Fruit fly (Drosophila melanogaster) whole organism, embryonic: Measurements from ENCODE around the gene Rlb1.

Experiments
- Aef1 ChIP-seq: fragments of 200-800 bp; sonication (Bioruptor generic); IDR thresholded peaks from 3 replicates; pipeline ENCODE4 v1.3.6; 2022; ENCODE audit warnings: missing biosample characterization, missing genetic modification characterization
- Bdp1 ChIP-seq: fragments of 200-800 bp; sonication (Bioruptor generic); optimal IDR thresholded peaks from 3 replicates; lab custom pipeline; 2016; ENCODE audit warnings: missing biosample characterization, missing genetic modification characterization
- CG10366 ChIP-seq: fragments of 200-800 bp; sonication (Bioruptor generic); IDR thresholded peaks from 2 replicates; pipeline ENCODE4 v1.3.6; 2022; ENCODE audit warnings: missing biosample characterization, missing genetic modification characterization
- CG10565 ChIP-seq: fragments of 200-800 bp; sonication (Bioruptor generic); optimal IDR thresholded peaks from 3 replicates; lab custom pipeline; 2016; ENCODE audit warnings: missing biosample characterization, mild to moderate bottlenecking, missing genetic modification characterization
- CG12236 ChIP-seq: fragments of 200-800 bp; sonication (Bioruptor generic); optimal IDR thresholded peaks from 2 replicates; lab custom pipeline; 2016; ENCODE audit warnings: missing biosample characterization, missing genetic modification characterization
- CG12659 ChIP-seq: fragments of 200-800 bp; sonication (Bioruptor generic); optimal IDR thresholded peaks from 3 replicates; lab custom pipeline; 2017; ENCODE audit warnings: mild to moderate bottlenecking, missing biosample characterization, missing genetic modification reagents, missing genetic modification characterization
- CG13123 ChIP-seq: fragments of 200-800 bp; sonication (Bioruptor generic); optimal IDR thresholded peaks from 2 replicates; lab custom pipeline; 2016; ENCODE audit warnings: missing biosample characterization, missing genetic modification characterization
- CG14014 ChIP-seq: fragments of 200-800 bp; sonication (Bioruptor generic); IDR thresholded peaks from 2 replicates; pipeline ENCODE4 v1.3.6; 2022; ENCODE audit warnings: missing biosample characterization, missing genetic modification characterization
- CG14441 ChIP-seq: fragments of 200-800 bp; sonication (Bioruptor generic); IDR thresholded peaks from 2 replicates; pipeline ENCODE4 v1.3.6; 2022; ENCODE audit warnings: missing biosample characterization, missing genetic modification characterization
- CG17186 ChIP-seq: fragments of 200-800 bp; sonication (Bioruptor generic); optimal IDR thresholded peaks from 3 replicates; lab custom pipeline; 2017; ENCODE audit warnings: missing biosample characterization, missing genetic modification reagents, missing genetic modification characterization
- CG17802 ChIP-seq: fragments of 200-800 bp; sonication (Bioruptor generic); optimal IDR thresholded peaks from 2 replicates; lab custom pipeline; 2018; ENCODE audit warnings: missing biosample characterization, mild to moderate bottlenecking, missing genetic modification characterization, moderate library complexity
- CG2129 ChIP-seq: fragments of 200-800 bp; sonication (Bioruptor generic); IDR thresholded peaks from 2 replicates; pipeline ENCODE4 v1.3.6; 2022; ENCODE audit warnings: missing biosample characterization, missing genetic modification characterization; ENCODE audit not compliant: partially characterized antibody
- CG33557 ChIP-seq: fragments of 200-800 bp; sonication (Bioruptor generic); optimal IDR thresholded peaks from 2 replicates; lab custom pipeline; 2019; ENCODE audit warnings: missing biosample characterization, mild to moderate bottlenecking, missing genetic modification characterization, moderate library complexity
- CG34224 ChIP-seq: fragments of 200-800 bp; sonication (Bioruptor generic); IDR thresholded peaks from 3 replicates; pipeline ENCODE4 v1.3.6; 2022; ENCODE audit warnings: missing biosample characterization, missing genetic modification characterization; ENCODE audit not compliant: partially characterized antibody
- CG34422 ChIP-seq: fragments of 200-800 bp; sonication (Bioruptor generic); IDR thresholded peaks from 3 replicates; pipeline ENCODE4 v1.3.6; 2022; ENCODE audit warnings: missing biosample characterization, missing genetic modification characterization
- CG4282 ChIP-seq: fragments of 200-800 bp; sonication (Bioruptor generic); optimal IDR thresholded peaks from 2 replicates; lab custom pipeline; 2016; ENCODE audit warnings: missing biosample characterization, missing genetic modification characterization
- CG6654 ChIP-seq: fragments of 200-800 bp; sonication (Bioruptor generic); optimal IDR thresholded peaks from 2 replicates; lab custom pipeline; 2017; ENCODE audit warnings: missing biosample characterization, mild to moderate bottlenecking, missing genetic modification characterization
- CG7786 ChIP-seq: fragments of 200-800 bp; sonication (Bioruptor generic); optimal IDR thresholded peaks from 2 replicates; lab custom pipeline; 2016; ENCODE audit warnings: missing biosample characterization, missing genetic modification characterization
- CG8359 ChIP-seq: fragments of 200-800 bp; sonication (Bioruptor generic); optimal IDR thresholded peaks from 2 replicates; lab custom pipeline; 2017; ENCODE audit warnings: missing biosample characterization, mild to moderate bottlenecking, missing genetic modification characterization, borderline replicate concordance
- CG8765 ChIP-seq: fragments of 200-800 bp; sonication (Bioruptor generic); IDR thresholded peaks from 2 replicates; pipeline ENCODE4 v1.3.6; 2022; ENCODE audit warnings: missing biosample characterization, missing genetic modification characterization
- CkIIα-i1 ChIP-seq: fragments of 200-800 bp; sonication (Bioruptor generic); IDR thresholded peaks from 2 replicates; pipeline ENCODE4 v1.3.6; 2022; ENCODE audit warnings: missing biosample characterization, missing genetic modification characterization
- D19A ChIP-seq: fragments of 200-800 bp; optimal IDR thresholded peaks from 3 replicates; lab custom pipeline; 2019; ENCODE audit warnings: missing biosample characterization, mild to moderate bottlenecking, missing genetic modification characterization, moderate library complexity
- Dip3 ChIP-seq: fragments of 200-800 bp; sonication (Bioruptor generic); optimal IDR thresholded peaks from 3 replicates; lab custom pipeline; 2016; ENCODE audit warnings: missing biosample characterization, missing genetic modification characterization
- H2.0 ChIP-seq: fragments of 200-800 bp; sonication (Bioruptor generic); IDR thresholded peaks from 2 replicates; pipeline ENCODE4 v1.3.6; 2022; ENCODE audit warnings: missing biosample characterization, missing genetic modification characterization
- HLH4C ChIP-seq: fragments of 200-800 bp; sonication (Bioruptor generic); IDR thresholded peaks from 3 replicates; pipeline ENCODE4 v1.3.6; 2022; ENCODE audit warnings: missing biosample characterization, missing genetic modification characterization; ENCODE audit not compliant: partially characterized antibody
- HmgD ChIP-seq: fragments of 200-800 bp; sonication (Bioruptor generic); optimal IDR thresholded peaks from 3 replicates; lab custom pipeline; 2016; ENCODE audit warnings: missing biosample characterization, missing genetic modification characterization
- Hr3 ChIP-seq: fragments of 200-800 bp; sonication (Bioruptor generic); optimal IDR thresholded peaks from 3 replicates; lab custom pipeline; 2016; ENCODE audit warnings: missing biosample characterization, missing genetic modification characterization
- Poxn ChIP-seq: fragments of 200-800 bp; sonication (Bioruptor generic); IDR thresholded peaks from 2 replicates; pipeline ENCODE4 v1.3.6; 2022; ENCODE audit warnings: missing biosample characterization, missing genetic modification characterization
- Spps ChIP-seq: fragments of 200-800 bp; sonication (Bioruptor generic); optimal IDR thresholded peaks from 2 replicates; lab custom pipeline; 2018; ENCODE audit warnings: missing biosample characterization, mild to moderate bottlenecking, missing genetic modification characterization
- Xrp1 ChIP-seq: fragments of 200-800 bp; sonication (Bioruptor generic); IDR thresholded peaks from 2 replicates; pipeline ENCODE4 v1.3.6; 2022; ENCODE audit warnings: missing biosample characterization, missing genetic modification characterization
- ap ChIP-seq: fragments of 200-800 bp; sonication (Bioruptor generic); IDR thresholded peaks from 2 replicates; pipeline ENCODE4 v1.3.6; 2022; ENCODE audit warnings: missing biosample characterization, missing genetic modification characterization
- bowl ChIP-seq: fragments of 200-800 bp; sonication (Bioruptor generic); IDR thresholded peaks from 2 replicates; pipeline ENCODE4 v1.3.6; 2022; ENCODE audit warnings: missing biosample characterization, missing genetic modification characterization
- cato ChIP-seq: fragments of 200-800 bp; sonication (Bioruptor generic); optimal IDR thresholded peaks from 2 replicates; lab custom pipeline; 2016; ENCODE audit warnings: missing biosample characterization, missing genetic modification characterization, borderline replicate concordance
- chn ChIP-seq: fragments of 200-800 bp; sonication (Bioruptor generic); optimal IDR thresholded peaks from 2 replicates; lab custom pipeline; 2016; ENCODE audit warnings: missing biosample characterization, missing genetic modification characterization
- da ChIP-seq: fragments of 200-800 bp; sonication (Bioruptor generic); optimal IDR thresholded peaks from 2 replicates; lab custom pipeline; 2016; ENCODE audit warnings: missing biosample characterization, missing genetic modification characterization
- gce ChIP-seq: fragments of 200-800 bp; sonication (Bioruptor generic); IDR thresholded peaks from 3 replicates; pipeline ENCODE4 v1.3.6; 2022; ENCODE audit warnings: missing biosample characterization, missing genetic modification characterization
- gfzf ChIP-seq: fragments of 200-800 bp; sonication (Bioruptor generic); optimal IDR thresholded peaks from 2 replicates; lab custom pipeline; 2016; ENCODE audit warnings: missing biosample characterization, mild to moderate bottlenecking, missing genetic modification characterization, moderate library complexity
- grn ChIP-seq: fragments of 200-800 bp; sonication (Bioruptor generic); optimal IDR thresholded peaks from 3 replicates; lab custom pipeline; 2017; ENCODE audit warnings: missing biosample characterization, missing genetic modification characterization
- hth ChIP-seq: fragments of >200 bp; optimal IDR thresholded peaks from 2 replicates; lab custom pipeline; 2017; ENCODE audit warnings: inconsistent platforms
- insv ChIP-seq, 2 experiments: fragments of 200-800 bp; sonication (Bioruptor generic); optimal IDR thresholded peaks; 3 replicates each; lab custom pipeline; 2016 to 2018; ENCODE audit warnings: missing biosample characterization in 2 of 2, missing genetic modification characterization in 2 of 2
- mam ChIP-seq: fragments of 200-800 bp; sonication (Bioruptor generic); optimal IDR thresholded peaks from 3 replicates; lab custom pipeline; 2016; ENCODE audit warnings: missing biosample characterization, missing genetic modification characterization
- mld ChIP-seq: fragments of 200-800 bp; sonication (Bioruptor generic); IDR thresholded peaks from 3 replicates; pipeline ENCODE4 v1.3.6; 2022; ENCODE audit warnings: missing biosample characterization, missing genetic modification characterization; ENCODE audit not compliant: partially characterized antibody
- nerfin-2 ChIP-seq: fragments of 200-800 bp; sonication (Bioruptor generic); IDR thresholded peaks from 2 replicates; pipeline ENCODE4 v1.3.6; 2022; ENCODE audit warnings: missing biosample characterization, missing genetic modification characterization; ENCODE audit not compliant: partially characterized antibody
- peb ChIP-seq: fragments of 200-800 bp; sonication (Bioruptor generic); IDR thresholded peaks from 2 replicates; pipeline ENCODE4 v1.3.6; 2022; ENCODE audit warnings: missing biosample characterization, missing genetic modification characterization
- ranshi ChIP-seq: fragments of 200-800 bp; sonication (Bioruptor generic); IDR thresholded peaks from 2 replicates; pipeline ENCODE4 v1.3.6; 2022; ENCODE audit warnings: missing biosample characterization, missing genetic modification characterization
- sc ChIP-seq, 3 experiments: fragments of >200 bp in 2 of 3; fragments of 200-800 bp in 1 of 3; sonication (Bioruptor generic) in 1 of 3; optimal IDR thresholded peaks; 2 replicates in 2 of 3; 3 replicates in 1 of 3; lab custom pipeline; 2017; ENCODE audit warnings: mild to moderate bottlenecking in 1 of 3, missing biosample characterization in 1 of 3, missing genetic modification characterization in 1 of 3, missing genetic modification reagents in 1 of 3
- slou ChIP-seq: fragments of 200-800 bp; sonication (Bioruptor generic); optimal IDR thresholded peaks from 3 replicates; lab custom pipeline; 2016; ENCODE audit warnings: missing biosample characterization, missing genetic modification characterization
- tap ChIP-seq: fragments of 200-800 bp; optimal IDR thresholded peaks from 3 replicates; lab custom pipeline; 2019; ENCODE audit warnings: missing biosample characterization, mild to moderate bottlenecking, missing genetic modification characterization, moderate library complexity
- tgo ChIP-seq: fragments of 200-800 bp; sonication (Bioruptor generic); IDR thresholded peaks from 3 replicates; pipeline ENCODE4 v1.3.6; 2022; ENCODE audit warnings: missing biosample characterization, missing genetic modification characterization
- tup ChIP-seq: fragments of 200-800 bp; sonication (Bioruptor generic); optimal IDR thresholded peaks from 2 replicates; lab custom pipeline; 2016; ENCODE audit warnings: missing biosample characterization, mild to moderate bottlenecking, missing genetic modification characterization, moderate library complexity
- vvl ChIP-seq: fragments of 200-800 bp; sonication (Bioruptor generic); IDR thresholded peaks from 2 replicates; pipeline ENCODE4 v1.3.6; 2022; ENCODE audit warnings: missing biosample characterization, missing genetic modification characterization

Rlb1 gene

DNA sequence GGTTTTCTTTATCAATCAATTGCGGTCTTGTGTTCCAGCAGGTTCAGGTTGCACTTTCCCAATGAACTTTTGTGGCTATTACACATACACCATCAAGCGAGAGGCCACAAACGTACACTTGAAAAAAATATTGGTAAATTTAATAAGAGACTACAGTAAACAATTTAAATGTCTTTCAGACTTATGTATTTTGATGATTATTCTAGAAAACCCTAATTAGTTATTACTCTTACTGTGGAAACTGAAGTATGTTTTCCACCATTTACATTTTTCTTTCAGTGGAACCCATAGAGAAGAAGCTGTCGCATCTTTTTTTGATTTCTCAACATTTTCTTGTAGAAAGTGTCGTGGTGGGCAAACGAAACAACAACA, 21.0 kb downstream of the Rlb1 start (continued):
- TF ChIP-seq mam (GFP tag; lab: Kevin White, UChicago) (peak; percentile 87), tgo (GFP tag; lab: Robert Waterston, UW) (peak; percentile 91), CG33557 (GFP tag; lab: Kevin White, UChicago) (peak; percentile 64), CG8359 (GFP tag; lab: Kevin White, UChicago) (peak; percentile 83), tup (peak; percentile 53), H2.0 (GFP tag; lab: Robert Waterston, UW) (peak; percentile 93), chn (GFP tag; lab: Kevin White, UChicago) (peak; percentile 88), sc (optimal IDR thresholded peaks at IDR 0.05; lab: Kevin White, UChicago) (no peak), sc (GFP tag; optimal IDR thresholded peaks at IDR 0.05; lab: Kevin White, UChicago) (peak; percentile 92), bowl (GFP tag; lab: Robert Waterston, UW) (peak; percentile 79), Bdp1 (GFP tag; lab: Kevin White, UChicago) (peak; percentile 77), ap (GFP tag; lab: Robert Waterston, UW) (peak; percentile 90), gfzf (peak; percentile 3), CG34224 (no peak), CG2129 (no peak), gce (GFP tag; lab: Robert Waterston, UW) (peak; percentile 94), Spps (tag; lab: Kevin White, UChicago) (peak; percentile 88), peb (GFP tag; lab: Robert Waterston, UW) (peak; percentile 82), grn (GFP tag; lab: Kevin White, UChicago) (no peak), CG10366 (GFP tag; lab: Robert Waterston, UW) (peak; percentile 93), vvl (GFP tag; lab: Robert Waterston, UW) (peak; percentile 97), ranshi (GFP tag; lab: Robert Waterston, UW) (peak; percentile 93), CG4282 (peak; percentile 51), CG12236 (peak; percentile 76), Hr3 (GFP tag; lab: Kevin White, UChicago) (peak; percentile 92), CG12659 (GFP tag; lab: Kevin White, UChicago) (peak; percentile 89), CG10565 (peak; percentile 77), HLH4C (GFP tag; lab: Robert Waterston, UW) (no peak), CG17186 (GFP tag; lab: Kevin White, UChicago) (peak; percentile 73), CG14441 (peak; percentile 91), D19A (tag; lab: Kevin White, UChicago) (peak; percentile 91), mld (GFP tag; lab: Robert Waterston, UW) (no peak), Xrp1 (GFP tag; lab: Robert Waterston, UW) (peak; percentile 93), CG34422 (GFP tag; lab: Robert Waterston, UW) (peak; percentile 90), da (GFP tag; lab: Kevin White, UChicago) (peak; percentile 82), hth (lab: Kevin White, UChicago) (no peak), CG7786 (GFP tag; lab: Kevin White, UChicago) (peak; percentile 89), nerfin-2 (GFP tag; lab: Robert Waterston, UW) (no peak), cato (GFP tag; lab: Kevin White, UChicago) (peak; percentile 90), Poxn (peak; percentile 37; the same call in 1 of the 2 replicates), Dip3 (peak; percentile 88), CG13123 (GFP tag; lab: Kevin White, UChicago) (peak; percentile 83), CG17802 (tag; lab: Kevin White, UChicago) (peak; percentile 79), CG8765 (peak; percentile 49; the same call in 1 of the 2 replicates), Aef1 (GFP tag; lab: Robert Waterston, UW) (peak; percentile 83), CkIIα-i1 (peak; percentile 39; the same call in 1 of the 2 replicates), CG6654 (peak; percentile 77), HmgD (GFP tag; lab: Kevin White, UChicago) (peak; percentile 9), tap (tag; lab: Kevin White, UChicago) (peak; percentile 94), CG14014 (GFP tag; lab: Robert Waterston, UW) (peak; percentile 90), slou (GFP tag; lab: Kevin White, UChicago) (peak; percentile 11), insv (GFP tag; optimal IDR thresholded peaks at IDR 0.05; lab: Kevin White, UChicago) (no peak)
